Worm (Caenorhabditis elegans): ENCODE measurements around the gene hdl-2.

The hdl-2 gene

DNA sequence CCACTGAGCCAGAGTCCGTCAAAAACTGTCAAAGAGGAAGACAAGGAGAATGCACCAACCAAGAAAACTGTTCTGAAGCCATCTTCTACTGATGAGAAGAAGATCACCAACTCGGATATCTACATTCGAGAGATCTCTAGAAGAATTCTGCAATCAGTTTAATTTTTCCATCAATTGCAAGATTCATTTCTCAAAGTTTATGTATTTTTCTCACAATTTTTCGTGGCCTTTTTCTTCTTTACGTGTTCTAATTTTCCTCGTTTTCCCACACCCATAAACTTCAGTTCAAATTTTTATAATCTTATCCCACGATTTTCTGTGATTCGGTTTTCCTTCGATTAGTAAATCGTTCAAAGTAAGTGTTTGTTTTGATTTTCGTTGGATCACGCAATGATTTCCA lies at the start of gene hdl-2:
TSS of gene hdl-2 (plus strand) at position 301 of the 400 bp plus-strand sequence.
- TF ChIP-seq ztf-29 (GFP tag; IDR thresholded peaks at IDR 0.05), result no peak
- TF ChIP-seq tab-1 (GFP tag; IDR thresholded peaks at IDR 0.05), result no peak
- TF ChIP-seq med-1 (GFP tag; optimal IDR thresholded peaks at IDR 0.05; ENCODE audit: insufficient read depth), result no peak

DNA sequence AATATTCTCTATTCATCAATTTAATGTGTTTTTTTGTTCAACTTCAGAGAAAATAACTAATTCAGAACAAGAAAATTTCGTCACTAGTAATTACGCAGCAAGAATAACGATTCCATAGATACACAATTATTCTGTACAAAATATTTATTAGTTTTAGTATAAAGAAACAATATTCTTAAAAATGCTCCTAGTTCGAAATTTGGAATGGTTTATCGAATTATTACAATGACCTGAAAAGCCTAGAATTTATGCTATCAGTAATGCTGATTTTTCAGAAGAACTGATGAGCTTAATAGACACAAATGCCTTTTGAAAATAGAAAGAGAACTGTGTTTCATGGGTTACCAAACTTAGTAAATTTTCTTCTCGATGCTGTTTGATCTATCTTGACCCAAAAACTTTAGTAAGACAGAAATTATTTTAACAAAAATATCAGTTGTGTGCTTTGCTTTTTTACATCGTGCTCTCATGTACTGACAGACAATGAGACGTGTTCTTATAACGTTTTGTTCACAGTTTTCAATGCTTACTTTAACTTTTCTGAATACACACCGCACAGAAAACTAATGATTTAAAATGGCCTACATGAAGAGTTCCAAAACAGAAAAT lies 47.8 kb upstream of the hdl-2 start:
- TF ChIP-seq flt-1 (GFP tag; IDR thresholded peaks at IDR 0.05) (no peak), ref-1 (GFP tag; conservative IDR thresholded peaks at IDR 0.05) (no peak), klf-2 (GFP tag; conservative IDR thresholded peaks at IDR 0.05) (no peak), T22C8.4 (GFP tag; IDR thresholded peaks at IDR 0.05) (no peak), tab-1 (GFP tag; IDR thresholded peaks at IDR 0.05) (no peak), ztf-29 (GFP tag; IDR thresholded peaks at IDR 0.05) (no peak), med-1 (GFP tag; optimal IDR thresholded peaks at IDR 0.05; ENCODE audit: insufficient read depth) (no peak), cog-1 (tag; optimal IDR thresholded peaks at IDR 0.05) (no peak), ztf-23 (GFP tag; IDR thresholded peaks at IDR 0.05) (no peak)

DNA sequence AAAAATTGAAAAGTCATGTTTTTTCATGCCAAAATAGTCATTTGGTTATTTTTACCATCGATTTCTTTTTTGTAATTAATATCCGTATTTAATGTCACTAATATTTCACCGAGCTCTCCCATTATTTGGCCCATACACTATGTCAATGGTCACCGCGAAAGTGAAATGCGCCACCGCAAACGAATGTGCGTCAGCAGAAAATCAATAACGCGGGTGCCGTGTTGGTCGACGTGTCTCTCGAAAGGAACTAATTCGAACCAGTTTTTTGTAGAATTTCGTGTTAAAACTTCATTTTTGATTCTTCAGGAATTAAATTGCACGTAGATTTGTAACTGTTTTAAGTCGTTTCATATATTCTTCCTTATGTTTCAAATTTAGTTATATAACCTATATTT lies 47.3 kb upstream of the hdl-2 start:
- no peak for TF ChIP-seq ztf-23 (GFP tag; IDR thresholded peaks at IDR 0.05)
- no peak for TF ChIP-seq tab-1 (GFP tag; IDR thresholded peaks at IDR 0.05)
- TF ChIP-seq ztf-29 (GFP tag; IDR thresholded peaks at IDR 0.05), result no peak
- TF ChIP-seq flt-1 (GFP tag; IDR thresholded peaks at IDR 0.05), result no peak
- TF ChIP-seq ref-1 (GFP tag; conservative IDR thresholded peaks at IDR 0.05), result no peak
- peak; percentile 80 for TF ChIP-seq T22C8.4 (GFP tag; IDR thresholded peaks at IDR 0.05)

DNA sequence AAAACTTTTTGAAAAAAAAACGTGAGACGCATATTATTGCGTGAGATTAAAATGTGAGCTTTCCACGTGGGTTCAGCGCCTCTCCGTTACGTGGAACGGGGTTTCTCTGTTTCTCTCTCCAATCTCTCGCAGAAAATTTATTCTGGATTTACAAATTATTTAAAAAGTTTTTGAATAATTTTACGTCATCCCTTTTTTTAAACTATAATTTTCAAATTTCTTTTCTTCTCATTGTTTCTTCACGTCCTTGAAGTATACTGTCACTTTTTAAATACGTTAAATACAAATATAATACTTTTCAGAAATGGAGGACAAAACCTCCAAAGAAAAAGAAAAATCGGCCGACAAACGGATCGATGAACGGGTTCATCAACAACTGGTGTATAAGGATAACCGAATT lies 46.4 kb upstream of the hdl-2 start, which contains the start of gene T28C6.7:
TSS of gene T28C6.7 (plus strand) at position 301 of the 400 bp plus-strand sequence.
- no peak for TF ChIP-seq ztf-29 (GFP tag; IDR thresholded peaks at IDR 0.05)

DNA sequence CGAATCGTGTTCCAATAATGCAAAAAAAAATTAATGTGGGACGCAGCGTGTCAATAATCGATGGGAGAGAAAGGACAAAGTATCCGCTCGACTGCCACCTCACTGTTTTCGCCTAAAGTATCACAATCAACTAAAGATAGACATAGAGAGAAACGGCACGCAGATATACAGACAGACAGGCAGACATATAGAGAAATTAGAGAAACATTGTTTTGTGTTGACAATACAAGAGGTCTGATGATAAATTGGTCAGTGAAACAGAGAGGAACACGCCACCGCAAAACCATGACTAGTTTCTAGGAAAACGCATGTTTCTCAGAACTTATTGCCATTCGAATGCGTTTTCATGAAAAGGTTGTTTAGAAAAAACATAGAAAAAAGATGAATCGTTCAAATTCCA lies 43.4 kb upstream of the hdl-2 start, which contains the start of gene T28C6.8:
TSS of gene T28C6.8 (minus strand) at position 137 of the 400 bp plus-strand sequence.
- no peak for TF ChIP-seq ztf-29 (GFP tag; IDR thresholded peaks at IDR 0.05)
- TF ChIP-seq ref-1 (GFP tag; conservative IDR thresholded peaks at IDR 0.05), result no peak
- TF ChIP-seq T22C8.4 (GFP tag; IDR thresholded peaks at IDR 0.05), result no peak
- TF ChIP-seq cog-1 (tag; optimal IDR thresholded peaks at IDR 0.05), result no peak
- no peak for TF ChIP-seq flt-1 (GFP tag; IDR thresholded peaks at IDR 0.05)
- TF ChIP-seq ztf-23 (GFP tag; IDR thresholded peaks at IDR 0.05), result no peak
- no peak for TF ChIP-seq med-1 (GFP tag; optimal IDR thresholded peaks at IDR 0.05; ENCODE audit: insufficient read depth)

DNA sequence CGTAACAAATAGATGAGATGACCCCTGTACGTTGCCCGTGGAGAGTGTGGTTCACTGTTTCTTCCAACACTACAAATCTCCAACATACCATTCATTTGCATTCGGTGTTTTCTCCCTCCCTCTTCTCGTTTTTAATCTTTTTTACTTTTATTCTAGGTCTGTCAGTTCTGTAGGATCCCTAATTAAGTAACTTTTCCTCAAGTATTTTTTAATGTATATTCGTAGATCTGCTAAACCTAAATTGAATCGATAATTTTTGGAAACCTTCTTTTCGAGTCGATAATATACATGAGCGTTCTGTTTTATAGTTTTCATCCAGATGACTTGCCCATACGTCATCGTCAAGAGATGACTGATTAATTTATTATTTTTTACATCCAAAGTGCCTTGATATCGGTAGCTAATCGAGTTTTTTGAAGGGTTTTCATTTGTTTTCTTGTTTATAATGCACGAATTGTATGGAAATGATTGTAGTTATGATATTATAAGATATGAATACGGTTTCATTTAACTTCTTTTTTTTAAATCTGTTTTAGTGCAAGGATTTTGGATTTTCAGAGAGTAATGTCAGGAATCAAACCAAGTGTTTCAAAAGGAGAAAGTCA lies 33.7 kb upstream of the hdl-2 start, which contains the start of the genes T28C6.11 and T11B7.1:
TSS of gene T28C6.11 (minus strand) at position 101 of the 605 bp plus-strand sequence.
TSS of gene T11B7.1 (plus strand) at position 555 of the 605 bp plus-strand sequence.
- TF ChIP-seq T22C8.4 (GFP tag; IDR thresholded peaks at IDR 0.05), result no peak
- TF ChIP-seq tab-1 (GFP tag; IDR thresholded peaks at IDR 0.05), result no peak
- TF ChIP-seq ref-1 (GFP tag; conservative IDR thresholded peaks at IDR 0.05), result no peak
- TF ChIP-seq ztf-23 (GFP tag; IDR thresholded peaks at IDR 0.05), result no peak
- TF ChIP-seq cog-1 (tag; optimal IDR thresholded peaks at IDR 0.05), result no peak
- TF ChIP-seq klf-2 (GFP tag; conservative IDR thresholded peaks at IDR 0.05), result no peak
- no peak for TF ChIP-seq med-1 (GFP tag; optimal IDR thresholded peaks at IDR 0.05; ENCODE audit: insufficient read depth)

DNA sequence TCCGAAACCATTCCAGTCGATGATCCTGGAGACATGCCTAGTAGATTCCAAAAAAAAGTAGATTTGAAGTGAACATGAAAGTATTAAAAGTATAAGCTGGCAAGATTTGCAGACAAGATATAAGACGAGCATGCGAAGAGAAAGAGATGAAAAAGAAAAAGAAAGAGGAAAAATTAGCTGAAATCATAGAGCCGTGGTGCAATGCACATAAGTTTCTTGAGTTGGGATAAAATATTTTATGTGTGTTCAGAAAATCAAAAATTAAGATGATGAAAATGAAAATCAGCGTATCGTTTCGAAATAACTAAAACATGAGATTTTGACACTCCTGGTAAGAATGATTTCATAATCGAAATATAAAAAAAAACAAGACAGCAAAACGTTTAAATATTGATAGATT lies 29.5 kb upstream of the hdl-2 start, which contains the start of gene T11B7.2:
TSS of gene T11B7.2 (minus strand) at position 101 of the 400 bp plus-strand sequence.
- TF ChIP-seq cog-1 (tag; optimal IDR thresholded peaks at IDR 0.05), result no peak
- no peak for TF ChIP-seq klf-2 (GFP tag; conservative IDR thresholded peaks at IDR 0.05)
- TF ChIP-seq ztf-23 (GFP tag; IDR thresholded peaks at IDR 0.05), result no peak
- no peak for TF ChIP-seq tab-1 (GFP tag; IDR thresholded peaks at IDR 0.05)
- TF ChIP-seq flt-1 (GFP tag; IDR thresholded peaks at IDR 0.05), result no peak
- TF ChIP-seq med-1 (GFP tag; optimal IDR thresholded peaks at IDR 0.05; ENCODE audit: insufficient read depth), result no peak
- TF ChIP-seq ztf-29 (GFP tag; IDR thresholded peaks at IDR 0.05), result no peak
- no peak for TF ChIP-seq ref-1 (GFP tag; conservative IDR thresholded peaks at IDR 0.05)
- TF ChIP-seq T22C8.4 (GFP tag; IDR thresholded peaks at IDR 0.05), result no peak

DNA sequence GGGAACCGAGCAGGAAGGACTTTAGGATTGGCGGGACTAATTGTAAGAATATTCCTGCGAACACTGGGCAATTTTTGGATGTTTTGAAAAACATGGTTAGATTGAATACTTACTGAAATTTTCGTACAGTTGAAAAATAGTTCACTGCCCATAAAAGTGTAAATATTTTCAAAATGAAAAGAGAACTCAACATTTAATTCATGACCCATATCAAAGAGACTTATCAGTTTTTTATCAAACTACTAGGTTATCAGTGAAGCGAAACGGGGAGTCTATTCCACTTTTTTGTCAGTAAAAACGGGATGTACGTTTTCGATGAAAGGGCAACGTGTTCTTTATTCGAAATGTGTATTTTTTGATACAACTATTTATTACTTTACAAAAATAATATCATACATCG lies 28.0 kb upstream of the hdl-2 start:
- no peak for TF ChIP-seq med-1 (GFP tag; optimal IDR thresholded peaks at IDR 0.05; ENCODE audit: insufficient read depth)
- no peak for TF ChIP-seq T22C8.4 (GFP tag; IDR thresholded peaks at IDR 0.05)
- no peak for TF ChIP-seq ztf-29 (GFP tag; IDR thresholded peaks at IDR 0.05)
- no peak for TF ChIP-seq tab-1 (GFP tag; IDR thresholded peaks at IDR 0.05)
- no peak for TF ChIP-seq cog-1 (tag; optimal IDR thresholded peaks at IDR 0.05)
- TF ChIP-seq flt-1 (GFP tag; IDR thresholded peaks at IDR 0.05), result no peak
- TF ChIP-seq ztf-23 (GFP tag; IDR thresholded peaks at IDR 0.05), result no peak
- no peak for TF ChIP-seq ref-1 (GFP tag; conservative IDR thresholded peaks at IDR 0.05)
- TF ChIP-seq klf-2 (GFP tag; conservative IDR thresholded peaks at IDR 0.05), result no peak

DNA sequence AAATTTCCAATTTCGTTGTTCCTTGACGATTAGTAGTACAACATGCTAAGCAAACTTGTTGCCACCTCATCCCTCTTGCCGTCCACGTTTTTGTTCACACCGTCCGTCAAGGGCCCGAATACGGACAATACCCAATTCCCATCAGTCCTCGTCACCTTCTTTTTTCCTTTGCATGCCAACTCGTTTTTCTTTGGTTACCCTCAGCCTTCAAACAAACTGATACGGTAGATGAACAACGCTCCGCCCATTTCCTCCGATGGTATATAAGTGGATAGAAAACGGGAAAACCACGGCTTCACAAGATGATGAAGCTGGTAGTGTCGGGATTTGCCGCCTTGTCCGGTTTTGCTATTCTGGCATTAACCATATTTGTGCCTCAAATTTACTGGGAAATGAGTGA lies 26.0 kb upstream of the hdl-2 start, which contains the start of gene col-118:
TSS of gene col-118 (plus strand) at position 301 of the 400 bp plus-strand sequence.
- TF ChIP-seq flt-1 (GFP tag; IDR thresholded peaks at IDR 0.05), result no peak

DNA sequence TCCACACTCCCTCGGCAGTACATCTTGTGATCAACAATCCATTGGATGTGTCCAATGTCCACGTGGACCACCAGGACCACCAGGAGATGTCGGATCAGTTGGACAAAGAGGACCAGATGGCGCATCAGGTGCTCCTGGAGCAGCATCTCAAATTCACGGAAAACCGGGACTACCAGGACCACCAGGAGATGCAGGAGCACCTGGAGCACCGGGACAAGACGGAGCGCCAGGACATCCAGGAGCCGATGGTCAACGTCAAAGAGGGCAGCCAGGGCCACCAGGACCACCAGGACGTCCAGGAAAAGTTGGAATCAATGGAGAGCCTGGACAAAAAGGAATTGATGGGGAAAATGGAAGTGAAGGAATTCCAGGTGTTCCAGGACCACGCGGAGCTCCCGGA lies 25.0 kb upstream of the hdl-2 start:
- TF ChIP-seq ref-1 (GFP tag; conservative IDR thresholded peaks at IDR 0.05) (no peak), klf-2 (GFP tag; conservative IDR thresholded peaks at IDR 0.05) (no peak), T22C8.4 (GFP tag; IDR thresholded peaks at IDR 0.05) (no peak), flt-1 (GFP tag; IDR thresholded peaks at IDR 0.05) (no peak), ztf-29 (GFP tag; IDR thresholded peaks at IDR 0.05) (no peak), cog-1 (tag; optimal IDR thresholded peaks at IDR 0.05) (no peak), med-1 (GFP tag; optimal IDR thresholded peaks at IDR 0.05; ENCODE audit: insufficient read depth) (no peak), tab-1 (GFP tag; IDR thresholded peaks at IDR 0.05) (no peak), ztf-23 (GFP tag; IDR thresholded peaks at IDR 0.05) (no peak)

All from whole organism, midembryonic.